Fruit fly (Drosophila melanogaster): ENCODE measurements around the gene CG14864.

DNA sequence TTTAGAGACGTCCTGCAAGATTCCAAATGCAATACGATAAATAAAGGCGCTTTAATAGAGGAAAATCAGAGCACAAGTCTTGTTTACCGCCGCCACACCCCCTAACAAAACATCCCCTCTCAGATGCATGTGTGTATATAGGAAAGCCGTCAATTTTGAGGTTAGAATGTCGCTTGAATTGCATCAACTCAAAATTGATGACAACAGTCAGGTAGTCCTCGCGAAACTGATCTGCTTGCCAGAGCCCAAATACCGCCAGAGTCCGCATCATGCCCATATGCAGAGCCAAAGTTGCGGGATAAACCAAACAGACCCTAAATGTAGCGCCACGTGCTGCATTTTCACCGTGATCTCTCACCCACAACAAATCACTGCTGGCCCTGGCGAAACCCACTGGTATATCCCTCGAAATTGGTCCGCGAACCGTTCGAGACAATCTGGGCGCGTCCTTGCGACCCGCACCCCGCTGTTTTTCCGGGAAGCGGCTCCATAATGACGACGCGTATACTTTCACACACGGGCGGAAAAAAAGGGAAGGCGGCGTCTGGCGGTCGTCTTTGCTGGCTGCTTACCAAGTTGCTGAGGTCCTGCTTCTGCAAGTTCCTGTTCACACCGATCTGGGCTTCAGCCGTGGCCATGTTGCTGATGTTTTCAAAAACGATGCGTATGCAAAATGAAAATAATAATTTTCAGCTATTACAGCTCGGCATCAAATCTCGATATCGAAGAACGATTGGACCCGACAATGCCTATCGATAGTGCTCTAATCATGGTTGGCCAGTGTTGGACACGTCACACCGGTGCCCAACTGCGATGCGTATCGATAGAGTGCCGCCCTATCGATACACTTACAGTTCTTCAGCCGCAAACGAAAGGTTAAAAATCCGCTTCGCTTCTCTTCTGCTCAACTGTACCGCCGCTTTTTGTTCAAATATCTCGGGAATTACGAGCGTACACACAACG is 5.3 kb downstream of the CG14864 start, which contains the start of the genes eIF2gamma and Set:
- TF ChIP-seq Mrtf (GFP tag; IDR thresholded peaks at IDR 0.05): 0 out of 3 replicates have a peak, but pooled peaks have one; percentile 33
- no peak for TF ChIP-seq pfk (GFP tag; optimal IDR thresholded peaks at IDR 0.05)
- TF ChIP-seq insv (GFP tag; optimal IDR thresholded peaks at IDR 0.05): peak in 1 of 2 experiments; percentile 4

Data from whole organism, embryonic.